Worm (Caenorhabditis elegans) whole organism, L2 larva: ENCODE data around the gene F19H6.6.

Experiments
- C34F6.9 ChIP-seq: fragments of 150-350 bp; optimal IDR thresholded peaks from 2 replicates; lab custom pipeline; 2014; ENCODE audit warnings: missing biosample characterization, missing genetic modification characterization
- F13H6.1 ChIP-seq: sonication (generic microtip); optimal IDR thresholded peaks from 2 replicates; lab custom pipeline; 2016; ENCODE audit warnings: missing genetic modification characterization, missing compliant biosample characterization
- R02D3.7 ChIP-seq: fragments of 150-350 bp; optimal IDR thresholded peaks from 2 replicates; lab custom pipeline; 2014; ENCODE audit warnings: missing biosample characterization, missing genetic modification characterization
- Y55F3AM.14 ChIP-seq: fragments of 200-800 bp; sonication (Bioruptor generic); optimal IDR thresholded peaks from 2 replicates; lab custom pipeline; 2018; ENCODE audit warnings: mild to moderate bottlenecking, missing genetic modification characterization, missing compliant biosample characterization
- ZK546.5 ChIP-seq: sonication (generic microtip); optimal IDR thresholded peaks from 2 replicates; lab custom pipeline; 2017; ENCODE audit warnings: missing biosample characterization, missing genetic modification characterization
- alr-1 ChIP-seq: fragments of 150-350 bp; optimal IDR thresholded peaks from 2 replicates; lab custom pipeline; 2014; ENCODE audit warnings: missing biosample characterization, missing genetic modification characterization
- aly-2 ChIP-seq: fragments of 150-350 bp; optimal IDR thresholded peaks from 2 replicates; lab custom pipeline; 2014; ENCODE audit warnings: missing biosample characterization, missing genetic modification characterization
- ama-1 ChIP-seq: fragments of 150-350 bp; optimal IDR thresholded peaks from 2 replicates; lab custom pipeline; 2018; ENCODE audit warnings: inconsistent platforms
- blmp-1 ChIP-seq: sonication (generic microtip); optimal IDR thresholded peaks from 2 replicates; lab custom pipeline; 2017; ENCODE audit warnings: missing genetic modification characterization, mild to moderate bottlenecking, missing compliant biosample characterization, antibody characterized with exemption, moderate library complexity; ENCODE audit not compliant: insufficient read depth
- ceh-16 ChIP-seq: fragments of 150-350 bp; optimal IDR thresholded peaks from 2 replicates; lab custom pipeline; 2014; ENCODE audit warnings: missing biosample characterization, missing genetic modification characterization
- ceh-82 ChIP-seq: fragments of 150-350 bp; optimal IDR thresholded peaks from 2 replicates; lab custom pipeline; 2014; ENCODE audit warnings: missing biosample characterization, missing genetic modification characterization
- crh-2 ChIP-seq: sonication (generic microtip); optimal IDR thresholded peaks from 2 replicates; lab custom pipeline; 2017; ENCODE audit warnings: missing biosample characterization, missing genetic modification characterization
- dmd-4 ChIP-seq: sonication (generic microtip); optimal IDR thresholded peaks from 2 replicates; lab custom pipeline; 2017; ENCODE audit warnings: missing biosample characterization, missing genetic modification characterization
- egl-27 ChIP-seq: sonication (generic microtip); optimal IDR thresholded peaks from 3 replicates; lab custom pipeline; 2017; ENCODE audit warnings: missing biosample characterization, missing genetic modification reagents, missing genetic modification characterization
- elt-1 ChIP-seq: fragments of 150-350 bp; optimal IDR thresholded peaks from 2 replicates; lab custom pipeline; 2014; ENCODE audit warnings: missing biosample characterization, missing genetic modification characterization
- elt-3 ChIP-seq: sonication (generic microtip); optimal IDR thresholded peaks from 2 replicates; lab custom pipeline; 2017; ENCODE audit warnings: missing biosample characterization, missing genetic modification characterization
- fos-1 ChIP-seq: fragments of 150-350 bp; optimal IDR thresholded peaks from 2 replicates; lab custom pipeline; 2014; ENCODE audit warnings: missing biosample characterization, missing genetic modification characterization
- gmeb-1 ChIP-seq: fragments of 150-350 bp; optimal IDR thresholded peaks from 2 replicates; lab custom pipeline; 2014; ENCODE audit warnings: missing biosample characterization, missing genetic modification characterization
- lin-11 ChIP-seq: fragments of 150-350 bp; sonication (generic microtip); optimal IDR thresholded peaks from 2 replicates; lab custom pipeline; 2014; ENCODE audit warnings: missing biosample characterization, missing genetic modification characterization, inconsistent platforms, mixed read lengths
- lin-13 ChIP-seq: fragments of 150-350 bp; optimal IDR thresholded peaks from 2 replicates; lab custom pipeline; 2014; ENCODE audit warnings: missing biosample characterization, missing genetic modification reagents, missing genetic modification characterization
- lin-39 ChIP-seq: fragments of 150-350 bp; optimal IDR thresholded peaks from 2 replicates; lab custom pipeline; 2014; ENCODE audit warnings: missing biosample characterization, missing genetic modification reagents, missing genetic modification characterization
- lsy-2 ChIP-seq, 2 experiments: fragments of 150-350 bp in 1 of 2; sonication (generic microtip) in 1 of 2; optimal IDR thresholded peaks; 2 replicates each; lab custom pipeline; 2014 to 2017; ENCODE audit warnings: missing biosample characterization in 2 of 2, missing genetic modification characterization in 2 of 2
- mab-5 ChIP-seq: fragments of 150-350 bp; optimal IDR thresholded peaks from 2 replicates; lab custom pipeline; 2014; ENCODE audit warnings: missing biosample characterization, missing genetic modification characterization
- mbf-1 ChIP-seq: sonication (generic microtip); optimal IDR thresholded peaks from 2 replicates; lab custom pipeline; 2017; ENCODE audit warnings: missing biosample characterization, missing genetic modification characterization
- mdl-1 ChIP-seq, 2 experiments: fragments of 150-350 bp in 1 of 2; sonication (generic microtip) in 1 of 2; optimal IDR thresholded peaks; 2 replicates each; lab custom pipeline; 2017; ENCODE audit warnings: missing biosample characterization in 2 of 2, missing genetic modification characterization in 2 of 2
- nhr-10 ChIP-seq: sonication (generic microtip); optimal IDR thresholded peaks from 2 replicates; lab custom pipeline; 2017; ENCODE audit warnings: missing biosample characterization, missing genetic modification characterization
- nhr-11 ChIP-seq: fragments of 150-350 bp; optimal IDR thresholded peaks from 2 replicates; lab custom pipeline; 2014; ENCODE audit warnings: missing biosample characterization, missing genetic modification characterization
- nhr-12 ChIP-seq: fragments of 150-350 bp; optimal IDR thresholded peaks from 2 replicates; lab custom pipeline; 2014; ENCODE audit warnings: missing biosample characterization, missing genetic modification characterization
- nhr-129 ChIP-seq: fragments of 150-350 bp; optimal IDR thresholded peaks from 2 replicates; lab custom pipeline; 2014; ENCODE audit warnings: missing biosample characterization, missing genetic modification characterization
- nhr-21 ChIP-seq: fragments of 150-350 bp; optimal IDR thresholded peaks from 2 replicates; lab custom pipeline; 2014; ENCODE audit warnings: missing biosample characterization, missing genetic modification characterization
- nhr-23 ChIP-seq: fragments of 150-350 bp; optimal IDR thresholded peaks from 2 replicates; lab custom pipeline; 2014; ENCODE audit warnings: missing biosample characterization, missing genetic modification reagents, missing genetic modification characterization
- nhr-237 ChIP-seq: fragments of 150-350 bp; optimal IDR thresholded peaks from 2 replicates; lab custom pipeline; 2014; ENCODE audit warnings: missing biosample characterization, missing genetic modification characterization
- nhr-25 ChIP-seq: fragments of 150-350 bp; sonication (generic microtip); optimal IDR thresholded peaks from 3 replicates; lab custom pipeline; 2014; ENCODE audit warnings: missing biosample characterization, missing genetic modification characterization
- nhr-6 ChIP-seq: fragments of 150-350 bp; optimal IDR thresholded peaks from 2 replicates; lab custom pipeline; 2014; ENCODE audit warnings: missing biosample characterization, missing genetic modification characterization
- nhr-77 ChIP-seq: fragments of 150-350 bp; optimal IDR thresholded peaks from 2 replicates; lab custom pipeline; 2014; ENCODE audit warnings: missing biosample characterization, missing genetic modification characterization
- peb-1 ChIP-seq: fragments of 150-350 bp; optimal IDR thresholded peaks from 2 replicates; lab custom pipeline; 2014; ENCODE audit warnings: missing biosample characterization, missing genetic modification characterization
- sem-4 ChIP-seq: fragments of 150-350 bp; optimal IDR thresholded peaks from 2 replicates; lab custom pipeline; 2014; ENCODE audit warnings: missing biosample characterization, missing genetic modification reagents, missing genetic modification characterization
- skn-1 ChIP-seq: sonication (generic microtip); optimal IDR thresholded peaks from 2 replicates; lab custom pipeline; 2017; ENCODE audit warnings: missing biosample characterization, missing genetic modification characterization
- sma-3 ChIP-seq: sonication (generic microtip); optimal IDR thresholded peaks from 2 replicates; lab custom pipeline; 2016; ENCODE audit warnings: missing genetic modification reagents, missing genetic modification characterization, missing compliant biosample characterization
- sma-9 ChIP-seq, 2 experiments: fragments of 150-350 bp in 1 of 2; sonication (generic microtip) in 1 of 2; optimal IDR thresholded peaks; 2 replicates each; lab custom pipeline; 2014 to 2016; ENCODE audit warnings: missing genetic modification characterization in 2 of 2, mild to moderate bottlenecking in 1 of 2, missing biosample characterization in 1 of 2, missing compliant biosample characterization in 1 of 2, missing genetic modification reagents in 1 of 2, moderate library complexity in 1 of 2
- snpc-4 ChIP-seq: fragments of 150-350 bp; optimal IDR thresholded peaks from 2 replicates; lab custom pipeline; 2014; ENCODE audit warnings: missing biosample characterization, missing genetic modification characterization
- unc-39 ChIP-seq: fragments of 150-350 bp; optimal IDR thresholded peaks from 2 replicates; lab custom pipeline; 2014; ENCODE audit warnings: missing biosample characterization, missing genetic modification characterization
- unc-55 ChIP-seq: fragments of 150-350 bp; sonication (generic microtip); optimal IDR thresholded peaks from 3 replicates; lab custom pipeline; 2014; ENCODE audit warnings: missing biosample characterization, missing genetic modification reagents, missing genetic modification characterization
- unc-62 ChIP-seq: fragments of 150-350 bp; optimal IDR thresholded peaks from 2 replicates; lab custom pipeline; 2014; ENCODE audit warnings: missing biosample characterization, missing genetic modification reagents, missing genetic modification characterization
- zag-1 ChIP-seq: fragments of 150-350 bp; optimal IDR thresholded peaks from 2 replicates; lab custom pipeline; 2014; ENCODE audit warnings: missing biosample characterization, missing genetic modification characterization
- ztf-1 ChIP-seq: fragments of 200-800 bp; sonication (Bioruptor generic); conservative IDR thresholded peaks from 2 replicates; pipeline ENCODE4 v1.3.6; 2022; ENCODE audit warnings: missing genetic modification characterization, missing compliant biosample characterization
- ztf-11 ChIP-seq: sonication (generic microtip); optimal IDR thresholded peaks from 2 replicates; lab custom pipeline; 2017; ENCODE audit warnings: missing biosample characterization, missing genetic modification characterization
- ztf-4 ChIP-seq: fragments of 150-350 bp; optimal IDR thresholded peaks from 2 replicates; lab custom pipeline; 2014; ENCODE audit warnings: missing biosample characterization, missing genetic modification characterization

The F19H6.6 gene

DNA sequence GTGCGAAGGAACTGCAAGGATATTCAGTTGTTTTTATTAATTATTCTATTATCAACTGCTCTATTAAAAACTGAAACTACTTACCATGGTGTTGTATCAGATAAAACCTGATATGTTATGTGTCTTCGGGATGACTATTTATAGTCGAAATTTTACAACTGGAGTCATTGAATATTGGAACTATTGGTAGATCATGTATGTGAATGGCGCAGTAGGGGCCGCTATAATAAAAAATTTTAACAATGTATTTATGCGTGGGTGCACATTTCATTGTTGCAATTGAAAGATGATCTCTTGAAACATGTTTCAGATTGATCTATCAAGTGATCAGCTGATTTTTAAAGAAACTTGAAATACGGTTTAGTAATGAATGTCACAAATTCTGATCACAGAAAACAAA, 1.7 kb upstream of the F19H6.6 start, which contains the start of gene nspc-14:
Gene nspc-14, minus strand, starts transcription at position 101 of the 400 bp plus-strand sequence.
- TF ChIP-seq elt-1 (tag; lab: Kevin White, UChicago) = no peak
- TF ChIP-seq nhr-237 (tag; lab: Kevin White, UChicago) = no peak
- TF ChIP-seq fos-1 (tag; lab: Kevin White, UChicago) = no peak
- TF ChIP-seq ztf-4 (tag; lab: Kevin White, UChicago) = no peak
- no peak for TF ChIP-seq unc-39
- TF ChIP-seq lin-39 (tag; lab: Kevin White, UChicago) = no peak

ce11 chrX:12362951-12363486, 2.4 kb downstream of the F19H6.6 start:
- TF ChIP-seq crh-2 (peak; percentile 99), mab-5 (tag; lab: Kevin White, UChicago) (peak; percentile 97), ceh-82 (tag; lab: Kevin White, UChicago) (peak; percentile 89), blmp-1 (peak; percentile 91), nhr-77 (peak; percentile 99), sma-9 (GFP tag; optimal IDR thresholded peaks at IDR 0.05; lab: Kevin White, UChicago) (peak; percentile 98), sma-9 (tag; optimal IDR thresholded peaks at IDR 0.05; lab: Kevin White, UChicago) (no peak), nhr-23 (tag; lab: Kevin White, UChicago) (no peak), sem-4 (tag; lab: Kevin White, UChicago) (peak; percentile 98), elt-1 (tag; lab: Kevin White, UChicago) (no peak), ztf-4 (tag; lab: Kevin White, UChicago) (peak; percentile 97), lin-13 (peak; percentile 98), zag-1 (tag; lab: Kevin White, UChicago) (peak; percentile 92), C34F6.9 (tag; lab: Kevin White, UChicago) (peak; percentile 99), egl-27 (tag; lab: Kevin White, UChicago) (peak; percentile 98), nhr-25 (tag; lab: Kevin White, UChicago) (peak; percentile 98), snpc-4 (peak; percentile 87), mdl-1 (tag; optimal IDR thresholded peaks at IDR 0.05; lab: Kevin White, UChicago) (peak; percentile 69 to 91), sma-3 (GFP tag; lab: Kevin White, UChicago) (peak; percentile 98), ztf-11 (tag; lab: Kevin White, UChicago) (peak; percentile 73), lin-11 (tag; lab: Kevin White, UChicago) (peak; percentile 76), Y55F3AM.14 (GFP tag; lab: Kevin White, UChicago) (peak; percentile 78), nhr-12 (tag; lab: Kevin White, UChicago) (peak; percentile 40), ZK546.5 (tag; lab: Kevin White, UChicago) (peak; percentile 63), nhr-11 (peak; percentile 81), F13H6.1 (peak; percentile 97), aly-2 (peak; percentile 90), nhr-237 (tag; lab: Kevin White, UChicago) (peak; percentile 96), lsy-2 (tag; optimal IDR thresholded peaks at IDR 0.05; lab: Kevin White, UChicago) (peak; percentile 94 to 97), alr-1 (no peak), ceh-16 (tag; lab: Kevin White, UChicago) (peak; percentile 54), elt-3 (tag; lab: Kevin White, UChicago) (no peak), nhr-129 (peak; percentile 99), ztf-1 (GFP tag; lab: Robert Waterston, UW) (peak; percentile 86; the same call in 1 of the 2 replicates), nhr-6 (tag; lab: Kevin White, UChicago) (peak; percentile 99), gmeb-1 (tag; lab: Kevin White, UChicago) (peak; percentile 95), peb-1 (tag; lab: Kevin White, UChicago) (no peak), mbf-1 (tag; lab: Kevin White, UChicago) (peak; percentile 76), unc-39 (no peak), lin-39 (tag; lab: Kevin White, UChicago) (peak; percentile 84), R02D3.7 (tag; lab: Kevin White, UChicago) (peak; percentile 75), unc-62 (GFP tag; lab: Kevin White, UChicago) (peak; percentile 87), unc-55 (GFP tag; lab: Kevin White, UChicago) (peak; percentile 99), skn-1 (tag; lab: Kevin White, UChicago) (peak; percentile 99), nhr-21 (tag; lab: Kevin White, UChicago) (peak; percentile 99), dmd-4 (tag; lab: Kevin White, UChicago) (peak; percentile 83), ama-1 (lab: Kevin White, UChicago) (no peak), nhr-10 (peak; percentile 97), fos-1 (tag; lab: Kevin White, UChicago) (peak; percentile 99)
- TF ChIP-seq, all 48 proteins: peak for 41
